Worm (Caenorhabditis elegans) whole organism, L1 larva: ENCODE data around the gene nhr-180.

Experiments used
- fkh-8 ChIP-seq: sonication (generic microtip); optimal IDR thresholded peaks from 2 replicates; lab custom pipeline; 2016; ENCODE audit warnings: mild to moderate bottlenecking, missing genetic modification characterization, missing compliant biosample characterization
- grh-1 ChIP-seq: fragments of 200-800 bp; sonication (Bioruptor generic); IDR thresholded peaks from 2 replicates; pipeline ENCODE4 v1.3.6; 2022; ENCODE audit warnings: missing genetic modification reagents, missing genetic modification characterization, missing compliant biosample characterization
- sox-4 ChIP-seq: sonication (generic microtip); optimal IDR thresholded peaks from 2 replicates; lab custom pipeline; 2016; ENCODE audit warnings: missing genetic modification characterization, missing compliant biosample characterization
- ztf-11 ChIP-seq, 2 experiments: sonication (generic microtip); optimal IDR thresholded peaks; 2 replicates each; lab custom pipeline; 2016 to 2017; ENCODE audit warnings: missing genetic modification characterization in 2 of 2, missing biosample characterization in 1 of 2, missing compliant biosample characterization in 1 of 2

ce11 chrV:706918-707317 is 39.6 kb upstream of the nhr-180 start, which contains the start of gene srbc-38:
- no peak for TF ChIP-seq fkh-8 (tag; lab: Kevin White, UChicago)
- TF ChIP-seq sox-4 (tag; lab: Kevin White, UChicago): no peak
- TF ChIP-seq ztf-11 (tag; optimal IDR thresholded peaks at IDR 0.05; lab: Kevin White, UChicago): no peak
- TF ChIP-seq grh-1 (GFP tag; lab: Robert Waterston, UW): no peak
